Fruit fly (Drosophila melanogaster): Measurements from ENCODE around the gene CG14374.

The CG14374 gene

dm6 chr3R:13364175-13365174 lies 32.5 kb downstream of the CG14374 start, which contains the start of gene Dic1 (continued):
- TF ChIP-seq CG7357 (GFP tag; IDR thresholded peaks at IDR 0.05) (peak; percentile 85), Meics (GFP tag; optimal IDR thresholded peaks at IDR 0.05) (peak; percentile 98), exex (tag; optimal IDR thresholded peaks at IDR 0.05) (peak; percentile 84), CG18599 (GFP tag; optimal IDR thresholded peaks at IDR 0.05) (peak; percentile 98), CG32767 (GFP tag; IDR thresholded peaks at IDR 0.05) (peak; percentile 92), CG9797 (GFP tag; optimal IDR thresholded peaks at IDR 0.05) (peak; percentile 41), en (GFP tag; optimal IDR thresholded peaks at IDR 0.05) (peak; percentile 76), CG3065 (GFP tag; optimal IDR thresholded peaks at IDR 0.05) (peak; percentile 61), trh (GFP tag; optimal IDR thresholded peaks at IDR 0.05) (peak; percentile 82), CG17612 (GFP tag; IDR thresholded peaks at IDR 0.05) (peak; percentile 77), ken (GFP tag; IDR thresholded peaks at IDR 0.05) (peak; percentile 84; the same call in 2 of the 3 replicates), HLHmδ (GFP tag; optimal IDR thresholded peaks at IDR 0.05) (peak; percentile 82), bcd (GFP tag; optimal IDR thresholded peaks at IDR 0.05) (peak; percentile 99), CG13624 (GFP tag; optimal IDR thresholded peaks at IDR 0.05) (peak; percentile 92), Bteb2 (GFP tag; optimal IDR thresholded peaks at IDR 0.05) (peak; percentile 93), danr (GFP tag; IDR thresholded peaks at IDR 0.05) (peak; percentile 85), CG9215 (GFP tag; IDR thresholded peaks at IDR 0.05) (peak; percentile 92), CG3995 (GFP tag; optimal IDR thresholded peaks at IDR 0.05) (peak; percentile 74), jigr1 (GFP tag; IDR thresholded peaks at IDR 0.05) (peak; percentile 86), H15 (GFP tag; IDR thresholded peaks at IDR 0.05) (peak; percentile 83), Deaf1 (tag; optimal IDR thresholded peaks at IDR 0.05) (peak; percentile 85), Hr51 (GFP tag; optimal IDR thresholded peaks at IDR 0.05) (peak; percentile 91 to 98), D19B (GFP tag; optimal IDR thresholded peaks at IDR 0.05) (peak; percentile 95), ara (GFP tag; IDR thresholded peaks at IDR 0.05) (peak; percentile 79), unpg (GFP tag; optimal IDR thresholded peaks at IDR 0.05) (peak; percentile 95), CG7839 (tag; optimal IDR thresholded peaks at IDR 0.05) (peak; percentile 98), CG11723 (GFP tag; optimal IDR thresholded peaks at IDR 0.05) (peak; percentile 97), CG31365 (tag; optimal IDR thresholded peaks at IDR 0.05) (peak; percentile 64), fru (optimal IDR thresholded peaks at IDR 0.05) (no peak), Dll (GFP tag; IDR thresholded peaks at IDR 0.05; ENCODE audit: partially characterized antibody) (0 out of 4 replicates have a peak, but pooled peaks have one; percentile 30), bowl (GFP tag; IDR thresholded peaks at IDR 0.05) (peak; percentile 48; the same call in 1 of the 2 replicates), CG2202 (tag; optimal IDR thresholded peaks at IDR 0.05) (peak; percentile 89), CG17361 (GFP tag; IDR thresholded peaks at IDR 0.05) (peak; percentile 99), gro (GFP tag; optimal IDR thresholded peaks at IDR 0.05) (peak; percentile 71), CG14441 (GFP tag; IDR thresholded peaks at IDR 0.05) (peak; percentile 89), Dref (GFP tag; IDR thresholded peaks at IDR 0.05) (no peak), CG1603 (tag; optimal IDR thresholded peaks at IDR 0.05) (peak; percentile 67), vfl (GFP tag; optimal IDR thresholded peaks at IDR 0.05) (peak; percentile 93), CG17385 (GFP tag; optimal IDR thresholded peaks at IDR 0.05) (peak; percentile 95), Mrtf (GFP tag; IDR thresholded peaks at IDR 0.05) (peak; percentile 90), salm (tag; optimal IDR thresholded peaks at IDR 0.05) (peak; percentile 94), pho (GFP tag; optimal IDR thresholded peaks at IDR 0.05) (peak; percentile 95), CoRest (tag; optimal IDR thresholded peaks at IDR 0.05) (peak; percentile 99), twi (tag; optimal IDR thresholded peaks at IDR 0.05) (peak; percentile 89), fd96Cb (tag; optimal IDR thresholded peaks at IDR 0.05) (peak; percentile 98), ato (GFP tag; IDR thresholded peaks at IDR 0.05; ENCODE audit: partially characterized antibody) (peak; percentile 34; the same call in 1 of the 2 replicates), crc (GFP tag; optimal IDR thresholded peaks at IDR 0.05) (peak; percentile 75), pb (GFP tag; optimal IDR thresholded peaks at IDR 0.05) (peak; percentile 80)

Data from whole organism, embryonic.